Fruit fly (Drosophila melanogaster) whole organism, prepupa: Measurements from ENCODE around the gene beg.

Source experiments
- Blimp-1 ChIP-seq: fragments of 200-800 bp; sonication (Bioruptor generic); optimal IDR thresholded peaks from 3 replicates; lab custom pipeline; 2017; ENCODE audit warnings: missing biosample characterization, missing genetic modification characterization, mild to moderate bottlenecking, moderate library complexity, missing genetic modification reagents
- CG10631 ChIP-seq: fragments of 200-800 bp; sonication (Bioruptor generic); optimal IDR thresholded peaks from 2 replicates; lab custom pipeline; 2016; ENCODE audit warnings: missing biosample characterization, missing genetic modification characterization
- CG10669 ChIP-seq: fragments of 200-800 bp; sonication (Bioruptor generic); optimal IDR thresholded peaks from 3 replicates; lab custom pipeline; 2018; ENCODE audit warnings: missing biosample characterization, mild to moderate bottlenecking, missing genetic modification characterization, moderate library complexity
- CG11762 ChIP-seq: fragments of 200-800 bp; sonication (Bioruptor generic); optimal IDR thresholded peaks from 3 replicates; lab custom pipeline; 2016; ENCODE audit warnings: missing biosample characterization, missing genetic modification characterization; ENCODE audit not compliant: insufficient read depth
- CG11902 ChIP-seq: fragments of 200-800 bp; sonication (Bioruptor generic); optimal IDR thresholded peaks from 3 replicates; lab custom pipeline; 2016; ENCODE audit warnings: missing biosample characterization, missing genetic modification characterization
- CG1621 ChIP-seq: fragments of 200-800 bp; sonication (Bioruptor generic); optimal IDR thresholded peaks from 3 replicates; lab custom pipeline; 2018; ENCODE audit warnings: missing biosample characterization, mild to moderate bottlenecking, missing genetic modification characterization
- CG16779 ChIP-seq: fragments of 200-800 bp; sonication (Bioruptor generic); optimal IDR thresholded peaks from 3 replicates; lab custom pipeline; 2017; ENCODE audit warnings: missing biosample characterization, mild to moderate bottlenecking, missing genetic modification characterization
- CG3919 ChIP-seq: fragments of 200-800 bp; sonication (Bioruptor generic); optimal IDR thresholded peaks from 3 replicates; lab custom pipeline; 2016; ENCODE audit warnings: missing biosample characterization, missing genetic modification characterization
- CG4318 ChIP-seq: fragments of 200-800 bp; sonication (Bioruptor generic); optimal IDR thresholded peaks from 3 replicates; lab custom pipeline; 2017; ENCODE audit warnings: missing biosample characterization, mild to moderate bottlenecking, missing genetic modification characterization
- CG6163 ChIP-seq: fragments of 200-800 bp; sonication (Bioruptor generic); IDR thresholded peaks from 3 replicates; pipeline ENCODE4 v1.3.6; 2022; ENCODE audit warnings: missing biosample characterization, missing genetic modification characterization
- CG6792 ChIP-seq: fragments of 200-800 bp; sonication (Bioruptor generic); optimal IDR thresholded peaks from 3 replicates; lab custom pipeline; 2016; ENCODE audit warnings: missing biosample characterization, missing genetic modification characterization
- CG6808 ChIP-seq: fragments of 200-800 bp; sonication (Bioruptor generic); optimal IDR thresholded peaks from 3 replicates; lab custom pipeline; 2017; ENCODE audit warnings: missing biosample characterization, missing genetic modification characterization, mild to moderate bottlenecking, moderate library complexity, missing genetic modification reagents
- CG6854 ChIP-seq: fragments of 200-800 bp; sonication (Bioruptor generic); optimal IDR thresholded peaks from 2 replicates; lab custom pipeline; 2017; ENCODE audit warnings: missing biosample characterization, mild to moderate bottlenecking, missing genetic modification characterization
- CG8319 ChIP-seq: fragments of 200-800 bp; sonication (Bioruptor generic); optimal IDR thresholded peaks from 3 replicates; lab custom pipeline; 2016; ENCODE audit warnings: missing biosample characterization, missing genetic modification characterization
- CG8632 ChIP-seq: fragments of 200-800 bp; sonication (Bioruptor generic); optimal IDR thresholded peaks from 3 replicates; lab custom pipeline; 2016; ENCODE audit warnings: missing biosample characterization, missing genetic modification characterization
- CG9139 ChIP-seq: fragments of 200-800 bp; sonication (Bioruptor generic); optimal IDR thresholded peaks from 3 replicates; lab custom pipeline; 2017; ENCODE audit warnings: missing biosample characterization, mild to moderate bottlenecking, missing genetic modification characterization
- Eip78C ChIP-seq: fragments of 200-800 bp; sonication (Bioruptor generic); peaks from one replicate; lab custom pipeline; 2016; ENCODE audit warnings: missing biosample characterization, missing genetic modification characterization
- Eip93F ChIP-seq: fragments of 200-800 bp; sonication (Bioruptor generic); optimal IDR thresholded peaks from 2 replicates; lab custom pipeline; 2016; ENCODE audit warnings: missing biosample characterization, mild to moderate bottlenecking, missing genetic modification characterization
- Ets21C ChIP-seq: fragments of 200-800 bp; sonication (Bioruptor generic); optimal IDR thresholded peaks from 3 replicates; lab custom pipeline; 2016; ENCODE audit warnings: missing biosample characterization, missing genetic modification characterization
- Gug ChIP-seq: fragments of 200-800 bp; sonication (Bioruptor generic); IDR thresholded peaks from 2 replicates; pipeline ENCODE4 v1.3.6; 2022; ENCODE audit warnings: missing biosample characterization, missing genetic modification characterization
- Hr39 ChIP-seq: fragments of 200-800 bp; sonication (Bioruptor generic); optimal IDR thresholded peaks from 2 replicates; lab custom pipeline; 2016; ENCODE audit warnings: missing biosample characterization, missing genetic modification characterization
- Smox ChIP-seq: fragments of 200-800 bp; sonication (Bioruptor generic); optimal IDR thresholded peaks from 3 replicates; lab custom pipeline; 2016; ENCODE audit warnings: missing biosample characterization, missing genetic modification characterization
- Sox14 ChIP-seq: fragments of 200-800 bp; sonication (Bioruptor generic); optimal IDR thresholded peaks from 3 replicates; lab custom pipeline; 2016; ENCODE audit warnings: missing biosample characterization, missing genetic modification characterization
- Sox15 ChIP-seq: fragments of 200-800 bp; sonication (Bioruptor generic); optimal IDR thresholded peaks from 3 replicates; lab custom pipeline; 2016; ENCODE audit warnings: missing biosample characterization, missing genetic modification characterization
- achi ChIP-seq: fragments of 200-800 bp; sonication (Bioruptor generic); optimal IDR thresholded peaks from 3 replicates; lab custom pipeline; 2016; ENCODE audit warnings: missing biosample characterization, missing genetic modification characterization
- cyc ChIP-seq: fragments of 200-800 bp; sonication (Bioruptor generic); optimal IDR thresholded peaks from 3 replicates; lab custom pipeline; 2016; ENCODE audit warnings: missing biosample characterization, missing genetic modification characterization
- dac ChIP-seq: fragments of 200-800 bp; sonication (Bioruptor generic); optimal IDR thresholded peaks from 2 replicates; lab custom pipeline; 2017; ENCODE audit warnings: missing biosample characterization, mild to moderate bottlenecking, missing genetic modification characterization
- dsx ChIP-seq: fragments of 200-800 bp; optimal IDR thresholded peaks from 3 replicates; lab custom pipeline; 2019; ENCODE audit warnings: missing biosample characterization, mild to moderate bottlenecking, missing genetic modification characterization, moderate library complexity; ENCODE audit not compliant: poor library complexity, severe bottlenecking
- esn ChIP-seq: fragments of 200-800 bp; sonication (Bioruptor generic); optimal IDR thresholded peaks from 2 replicates; lab custom pipeline; 2016; ENCODE audit warnings: missing biosample characterization, mild to moderate bottlenecking, missing genetic modification characterization, moderate library complexity
- fd59A ChIP-seq: fragments of 200-800 bp; sonication (Bioruptor generic); optimal IDR thresholded peaks from 2 replicates; lab custom pipeline; 2017; ENCODE audit warnings: missing biosample characterization, mild to moderate bottlenecking, missing genetic modification characterization, missing genetic modification reagents
- fkh ChIP-seq: fragments of 200-800 bp; sonication (Bioruptor generic); optimal IDR thresholded peaks from 3 replicates; lab custom pipeline; 2017; ENCODE audit warnings: missing biosample characterization, mild to moderate bottlenecking, missing genetic modification characterization, moderate library complexity
- lz ChIP-seq: fragments of 200-800 bp; sonication (Bioruptor generic); optimal IDR thresholded peaks from 3 replicates; lab custom pipeline; 2016; ENCODE audit warnings: missing biosample characterization, missing genetic modification characterization
- pdm3 ChIP-seq: fragments of 200-800 bp; sonication (Bioruptor generic); optimal IDR thresholded peaks from 3 replicates; lab custom pipeline; 2016; ENCODE audit warnings: missing biosample characterization, missing genetic modification characterization
- salr ChIP-seq, 2 experiments: fragments of 200-800 bp; sonication (Bioruptor generic); optimal IDR thresholded peaks; 3 replicates each; lab custom pipeline; 2016 to 2018; ENCODE audit warnings: missing biosample characterization in 2 of 2, missing genetic modification characterization in 2 of 2, mild to moderate bottlenecking in 1 of 2
- spab ChIP-seq: fragments of 200-800 bp; sonication (Bioruptor generic); optimal IDR thresholded peaks from 2 replicates; lab custom pipeline; 2017; ENCODE audit warnings: missing biosample characterization, mild to moderate bottlenecking, missing genetic modification characterization, missing genetic modification reagents
- topi ChIP-seq: fragments of 200-800 bp; sonication (Bioruptor generic); optimal IDR thresholded peaks from 3 replicates; lab custom pipeline; 2016; ENCODE audit warnings: missing biosample characterization, missing genetic modification characterization
- vri ChIP-seq: fragments of 200-800 bp; sonication (Bioruptor generic); optimal IDR thresholded peaks from 3 replicates; lab custom pipeline; 2016; ENCODE audit warnings: missing biosample characterization, mild to moderate bottlenecking, missing genetic modification characterization

The beg gene

DNA sequence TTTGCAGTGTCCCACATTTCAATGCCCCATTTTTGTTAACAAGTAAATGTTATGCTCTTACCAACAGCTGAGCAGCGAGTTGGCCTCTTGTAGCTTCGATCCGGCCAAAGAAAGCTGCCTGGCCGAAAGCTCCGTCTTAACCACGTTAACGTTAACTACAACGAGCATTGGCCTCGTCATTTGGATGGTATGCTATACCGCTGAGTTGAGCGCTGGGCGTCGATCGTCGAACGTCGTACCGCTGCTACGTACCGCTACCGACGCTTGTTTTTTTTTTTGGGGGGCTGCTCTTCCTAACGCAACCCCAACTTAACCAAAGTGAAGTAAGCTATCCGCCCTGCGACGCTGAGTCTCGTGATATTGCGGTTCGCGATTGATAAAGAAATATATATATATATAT is 13.8 kb downstream of the beg start, which contains the start of gene rogdi:
Gene rogdi (plus strand): TSS at position 199 of the 400 bp plus-strand sequence.
- TF ChIP-seq CG8632 (GFP tag; lab: Kevin White, UChicago), result no peak
- TF ChIP-seq, all 60 proteins: peak for 0

DNA sequence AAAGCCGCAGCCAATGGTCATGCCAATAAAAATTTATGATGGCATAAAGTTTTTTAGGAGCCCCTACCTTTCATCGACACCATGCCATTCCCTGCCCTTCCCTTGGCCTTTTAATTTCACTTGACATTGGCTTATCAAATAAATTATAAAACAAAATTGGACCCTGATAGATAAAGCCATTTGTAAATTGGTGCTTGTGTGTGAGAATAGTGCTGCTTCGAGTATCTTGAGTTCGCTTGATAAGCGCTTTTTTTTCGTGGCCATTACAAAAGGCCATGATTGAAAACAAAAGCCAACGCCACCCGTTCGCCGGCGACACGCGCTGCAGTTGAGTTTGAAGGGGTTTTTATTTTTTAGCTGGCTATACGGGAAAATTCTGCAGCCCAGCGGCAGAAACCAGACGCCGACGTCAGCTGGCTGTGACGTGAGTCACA is 14.5 kb downstream of the beg start:
- peak; percentile 67 for TF ChIP-seq vri (GFP tag; lab: Kevin White, UChicago)
- TF ChIP-seq dsx (GFP tag; lab: Kevin White, UChicago), result no peak
- TF ChIP-seq, all 60 proteins: peak for 1

DNA sequence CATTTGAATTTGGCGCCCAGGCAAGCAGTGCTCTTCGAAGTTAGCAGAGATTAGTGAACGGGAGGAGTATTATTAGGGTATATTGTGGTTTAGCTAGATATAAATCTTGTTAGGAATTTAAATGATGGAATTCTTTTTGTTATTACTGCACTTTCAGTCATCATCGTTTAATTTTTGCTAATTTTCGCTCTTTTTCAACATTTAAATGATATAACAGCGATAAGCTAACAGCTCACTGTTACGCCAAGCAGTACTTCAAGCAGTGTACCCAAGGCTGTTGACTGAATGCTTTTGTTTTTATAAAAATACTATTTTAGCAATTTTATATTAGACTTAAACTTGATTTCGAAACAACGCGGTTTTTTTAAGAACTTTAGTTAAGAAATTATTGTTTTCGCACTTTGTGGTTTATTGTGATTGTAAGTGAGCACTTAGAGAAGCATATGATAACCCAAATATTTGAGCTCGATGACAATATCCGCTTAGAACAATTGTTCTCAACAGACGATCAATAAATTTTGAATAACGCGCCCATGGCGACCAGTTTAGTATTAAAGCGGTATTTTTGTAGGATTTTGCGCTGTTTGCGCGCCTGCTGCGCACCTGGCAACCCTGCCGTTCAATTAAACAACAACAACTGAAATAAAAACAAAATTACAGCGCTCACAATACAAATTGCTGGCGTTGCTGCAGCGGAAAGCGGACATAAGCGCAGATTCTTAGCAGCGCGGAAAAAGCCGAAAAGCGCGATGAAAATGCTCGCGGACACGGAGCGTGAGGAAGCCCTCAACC is 15.4 kb downstream of the beg start:
- TF ChIP-seq achi (GFP tag; lab: Kevin White, UChicago) (no peak), Hr39 (no peak), Ets21C (GFP tag; lab: Kevin White, UChicago) (no peak), CG8632 (GFP tag; lab: Kevin White, UChicago) (no peak), CG10669 (no peak), CG6854 (peak; percentile 32), spab (no peak), cyc (GFP tag; lab: Kevin White, UChicago) (peak; percentile 4), CG6163 (GFP tag; lab: Robert Waterston, UW) (no peak), fd59A (no peak), CG3919 (peak; percentile 4), topi (no peak), Sox15 (GFP tag; lab: Kevin White, UChicago) (no peak), pdm3 (GFP tag; lab: Kevin White, UChicago) (no peak), Blimp-1 (GFP tag; lab: Kevin White, UChicago) (no peak), Sox14 (peak; percentile 14), Gug (no peak), CG1621 (tag; lab: Kevin White, UChicago) (no peak), Eip93F (no peak), CG16779 (tag; lab: Kevin White, UChicago) (no peak), Smox (GFP tag; lab: Kevin White, UChicago) (no peak), fkh (peak; percentile 3), CG9139 (GFP tag; lab: Kevin White, UChicago) (no peak), CG8319 (GFP tag; lab: Kevin White, UChicago) (no peak), CG6792 (no peak), CG4318 (GFP tag; lab: Kevin White, UChicago) (no peak), CG11762 (GFP tag; lab: Kevin White, UChicago) (no peak), vri (GFP tag; lab: Kevin White, UChicago) (no peak), dac (GFP tag; lab: Kevin White, UChicago) (no peak), Eip78C (GFP tag; lab: Kevin White, UChicago) (peak; percentile 19), CG10631 (GFP tag; lab: Kevin White, UChicago) (no peak)

DNA sequence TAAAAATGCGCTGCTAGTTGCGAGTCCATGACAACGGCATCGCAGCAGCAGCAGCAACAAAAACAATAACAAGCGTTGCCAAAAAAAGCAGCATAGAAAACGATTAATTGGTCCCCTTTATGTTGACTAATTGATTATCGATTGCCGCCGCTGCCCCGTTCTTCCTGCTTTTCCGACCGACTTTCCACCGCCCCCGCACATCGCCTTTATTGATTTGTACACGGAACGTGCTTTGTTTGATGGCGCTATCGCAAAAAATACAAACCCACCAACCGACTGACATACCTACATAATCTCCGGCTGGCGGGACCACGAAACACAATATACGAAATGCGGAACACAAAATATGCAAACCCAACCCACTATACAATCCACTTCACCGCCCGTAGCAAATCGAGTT is 16.0 kb downstream of the beg start:
- no peak for TF ChIP-seq CG6808 (GFP tag; lab: Kevin White, UChicago)
- TF ChIP-seq CG9139 (GFP tag; lab: Kevin White, UChicago), result no peak
- no peak for TF ChIP-seq CG11902 (GFP tag; lab: Kevin White, UChicago)
- TF ChIP-seq esn (GFP tag; lab: Kevin White, UChicago), result no peak
- no peak for TF ChIP-seq lz (GFP tag; lab: Kevin White, UChicago)
- TF ChIP-seq dac (GFP tag; lab: Kevin White, UChicago), result no peak
- TF ChIP-seq salr (GFP tag; optimal IDR thresholded peaks at IDR 0.05; lab: Kevin White, UChicago), result no peak
